Fruit fly (Drosophila melanogaster): ENCODE measurements around the gene CG13926.
A peak's percentile ranks its signal among the peaks of the same experiment; 100 is the strongest.

The CG13926 gene

DNA sequence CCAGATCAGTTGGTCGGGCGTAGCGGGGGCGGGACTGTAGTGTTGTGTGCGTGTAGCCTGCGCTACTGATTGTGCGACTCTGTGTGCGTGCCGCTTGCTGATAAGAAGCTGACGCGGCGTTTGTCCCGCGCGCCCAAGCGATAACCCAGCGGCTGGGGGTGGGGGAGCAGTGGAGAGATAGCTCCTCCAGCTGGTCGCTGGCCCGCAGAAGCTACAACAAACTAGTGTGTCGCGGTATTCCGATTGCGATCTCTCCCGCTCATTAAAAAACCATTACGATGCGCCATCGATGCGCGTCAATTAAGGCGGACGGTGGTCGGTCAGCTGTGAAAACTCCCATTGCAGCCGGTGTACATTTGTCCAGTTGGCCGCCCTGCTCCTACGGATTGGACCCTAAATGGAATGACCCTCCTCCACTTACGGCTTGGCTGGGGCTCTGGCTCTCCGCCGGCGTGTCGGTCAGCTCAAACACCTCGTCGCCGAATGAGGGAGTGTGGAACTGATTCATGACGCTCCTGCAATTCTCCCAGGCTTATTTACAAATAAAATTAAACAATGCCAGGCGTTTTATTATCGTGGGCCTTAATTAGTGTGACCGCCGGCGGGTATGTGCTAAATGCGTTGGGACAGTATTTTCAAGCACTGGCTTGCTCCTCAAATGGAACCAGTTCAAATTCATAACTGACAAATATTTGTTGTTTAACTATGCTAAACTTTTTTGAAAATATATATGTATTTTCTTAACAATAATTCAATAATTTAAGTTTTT is 15.7 kb downstream of the CG13926 start, which contains the start of gene CG12104 (continued):
- TF ChIP-seq fd96Cb (tag; optimal IDR thresholded peaks at IDR 0.05): no peak
- TF ChIP-seq CG12155 (GFP tag; optimal IDR thresholded peaks at IDR 0.05): no peak
- no peak for TF ChIP-seq crc (GFP tag; optimal IDR thresholded peaks at IDR 0.05)
- no peak for TF ChIP-seq Oaz (GFP tag; IDR thresholded peaks at IDR 0.05)
- TF ChIP-seq ap (GFP tag; IDR thresholded peaks at IDR 0.05): no peak
- no peak for TF ChIP-seq wor (GFP tag; IDR thresholded peaks at IDR 0.05)
- no peak for TF ChIP-seq CG8290 (GFP tag; optimal IDR thresholded peaks at IDR 0.05)
- peak in 1 of 2 experiments; percentile 13 for TF ChIP-seq CG8290 (tag; optimal IDR thresholded peaks at IDR 0.05)
- no peak for TF ChIP-seq wek (GFP tag; optimal IDR thresholded peaks at IDR 0.05)
- no peak for TF ChIP-seq unpg (GFP tag; optimal IDR thresholded peaks at IDR 0.05)
- no peak for TF ChIP-seq CG8089 (GFP tag; optimal IDR thresholded peaks at IDR 0.05)
- no peak for TF ChIP-seq klu (GFP tag; IDR thresholded peaks at IDR 0.05)
- no peak for TF ChIP-seq Ssrp (tag; optimal IDR thresholded peaks at IDR 0.05)
- TF ChIP-seq CG4820 (GFP tag; optimal IDR thresholded peaks at IDR 0.05): no peak
- no peak for TF ChIP-seq H2.0 (GFP tag; IDR thresholded peaks at IDR 0.05)
- no peak for TF ChIP-seq CG6654 (GFP tag; optimal IDR thresholded peaks at IDR 0.05)
- TF ChIP-seq CG15514 (GFP tag; optimal IDR thresholded peaks at IDR 0.05): peak; percentile 99
- no peak for TF ChIP-seq CG2129 (GFP tag; IDR thresholded peaks at IDR 0.05; ENCODE audit: partially characterized antibody)
- no peak for TF ChIP-seq maf-S (GFP tag; optimal IDR thresholded peaks at IDR 0.05)
- 0 out of 2 replicates have a peak, but pooled peaks have one; percentile 20 for TF ChIP-seq CG13287 (GFP tag; IDR thresholded peaks at IDR 0.05; ENCODE audit: partially characterized antibody)
- TF ChIP-seq CG4282 (GFP tag; optimal IDR thresholded peaks at IDR 0.05): no peak
- no peak for TF ChIP-seq schlank (tag; optimal IDR thresholded peaks at IDR 0.05)
- no peak for TF ChIP-seq tx (GFP tag; optimal IDR thresholded peaks at IDR 0.05)
- no peak for TF ChIP-seq otp (GFP tag; IDR thresholded peaks at IDR 0.05)
- TF ChIP-seq Hmr (GFP tag; optimal IDR thresholded peaks at IDR 0.05): peak; percentile 51
- no peak for TF ChIP-seq aop (GFP tag; IDR thresholded peaks at IDR 0.05)
- TF ChIP-seq chn (GFP tag; optimal IDR thresholded peaks at IDR 0.05): no peak
- no peak for TF ChIP-seq sqz (GFP tag; optimal IDR thresholded peaks at IDR 0.05)
- TF ChIP-seq ems (GFP tag; optimal IDR thresholded peaks at IDR 0.05): no peak
- TF ChIP-seq CG11560 (tag; IDR thresholded peaks at IDR 0.05): no peak
- TF ChIP-seq CG8765 (GFP tag; IDR thresholded peaks at IDR 0.05): no peak
- TF ChIP-seq MTF-1 (GFP tag; optimal IDR thresholded peaks at IDR 0.05; ENCODE audit: borderline replicate concordance): no peak
- TF ChIP-seq CG17612 (GFP tag; IDR thresholded peaks at IDR 0.05): no peak
- no peak for TF ChIP-seq Doc3 (GFP tag; IDR thresholded peaks at IDR 0.05; ENCODE audit: partially characterized antibody)
- TF ChIP-seq zf30C (GFP tag; optimal IDR thresholded peaks at IDR 0.05): no peak
- no peak for TF ChIP-seq CG16779 (GFP tag; IDR thresholded peaks at IDR 0.05)
- no peak for TF ChIP-seq CG10321 (GFP tag; IDR thresholded peaks at IDR 0.05)
- no peak for TF ChIP-seq odd (GFP tag; optimal IDR thresholded peaks at IDR 0.05)
- no peak for TF ChIP-seq ab (GFP tag; optimal IDR thresholded peaks at IDR 0.05)
- TF ChIP-seq CG15073 (GFP tag; optimal IDR thresholded peaks at IDR 0.05): no peak
- 0 out of 3 replicates have a peak, but pooled peaks have one; percentile 21 for TF ChIP-seq knrl (GFP tag; IDR thresholded peaks at IDR 0.05; ENCODE audit: partially characterized antibody)
- no peak for TF ChIP-seq CG1024 (GFP tag; IDR thresholded peaks at IDR 0.05)
- no peak for TF ChIP-seq dmrt99B (tag; optimal IDR thresholded peaks at IDR 0.05)
- no peak for TF ChIP-seq ash1 (GFP tag; optimal IDR thresholded peaks at IDR 0.05)
- no peak for TF ChIP-seq dysf (GFP tag; IDR thresholded peaks at IDR 0.05)
- no peak for TF ChIP-seq pros (GFP tag; optimal IDR thresholded peaks at IDR 0.05)
- TF ChIP-seq CkIIα-i1 (GFP tag; IDR thresholded peaks at IDR 0.05): no peak
- no peak for TF ChIP-seq ERR (GFP tag; optimal IDR thresholded peaks at IDR 0.05)
- TF ChIP-seq CG2120 (GFP tag; optimal IDR thresholded peaks at IDR 0.05): peak; percentile 10
- TF ChIP-seq peb (GFP tag; IDR thresholded peaks at IDR 0.05): no peak
- no peak for TF ChIP-seq Xrp1 (GFP tag; IDR thresholded peaks at IDR 0.05)
